Fruit fly (Drosophila melanogaster): ENCODE results near the gene Myc.

Gene Myc

dm6 chrX:3380981-3381380 lies 8.0 kb downstream of the Myc start (continued):
- TF ChIP-seq gem (tag; optimal IDR thresholded peaks at IDR 0.05): peak; percentile 60
- TF ChIP-seq Camta (GFP tag; optimal IDR thresholded peaks at IDR 0.05): no peak
- TF ChIP-seq CG6765 (GFP tag; optimal IDR thresholded peaks at IDR 0.05): no peak
- TF ChIP-seq Max (GFP tag; optimal IDR thresholded peaks at IDR 0.05): no peak
- peak; percentile 53 for TF ChIP-seq HLH3B (GFP tag; IDR thresholded peaks at IDR 0.05)
- peak; percentile 74 for TF ChIP-seq lab (GFP tag; optimal IDR thresholded peaks at IDR 0.05)
- TF ChIP-seq CG11504 (tag; optimal IDR thresholded peaks at IDR 0.05): peak; percentile 39
- no peak for TF ChIP-seq hkb (optimal IDR thresholded peaks at IDR 0.05)
- TF ChIP-seq hkb (GFP tag; IDR thresholded peaks at IDR 0.05): peak; percentile 65
- TF ChIP-seq Ssrp (tag; optimal IDR thresholded peaks at IDR 0.05): no peak
- TF ChIP-seq CrebB (tag; optimal IDR thresholded peaks at IDR 0.05): no peak
- TF ChIP-seq Fer3 (tag; optimal IDR thresholded peaks at IDR 0.05): peak; percentile 53
- 0 out of 2 replicates have a peak, but pooled peaks have one; percentile 35 for TF ChIP-seq CG10321 (GFP tag; IDR thresholded peaks at IDR 0.05)
- peak; percentile 7 for TF ChIP-seq CG8388 (GFP tag; optimal IDR thresholded peaks at IDR 0.05)
- TF ChIP-seq Med (GFP tag): peak; percentile 89
- no peak for TF ChIP-seq en (GFP tag; optimal IDR thresholded peaks at IDR 0.05)
- TF ChIP-seq caup (GFP tag; optimal IDR thresholded peaks at IDR 0.05; ENCODE audit: severe bottlenecking): peak; percentile 50
- TF ChIP-seq gcm (GFP tag; optimal IDR thresholded peaks at IDR 0.05): no peak
- peak; percentile 60 for TF ChIP-seq CG32772 (GFP tag; IDR thresholded peaks at IDR 0.05)
- peak; percentile 49 for TF ChIP-seq Ets65A (GFP tag)
- TF ChIP-seq Meics (GFP tag; optimal IDR thresholded peaks at IDR 0.05): peak; percentile 47
- TF ChIP-seq NfI (GFP tag; optimal IDR thresholded peaks at IDR 0.05): peak; percentile 33
- peak; percentile 32 for TF ChIP-seq CG10147 (GFP tag; optimal IDR thresholded peaks at IDR 0.05)
- no peak for TF ChIP-seq CG43689 (GFP tag; IDR thresholded peaks at IDR 0.05)
- TF ChIP-seq chn (GFP tag; optimal IDR thresholded peaks at IDR 0.05): peak; percentile 13
- TF ChIP-seq CG17328 (GFP tag; IDR thresholded peaks at IDR 0.05): peak; percentile 57; the same call in 1 of the 2 replicates
- no peak for TF ChIP-seq disco-r (GFP tag; optimal IDR thresholded peaks at IDR 0.05)
- TF ChIP-seq bcd (GFP tag; optimal IDR thresholded peaks at IDR 0.05): no peak
- peak; percentile 79 for TF ChIP-seq Rfx (GFP tag; IDR thresholded peaks at IDR 0.05)
- peak; percentile 29 for TF ChIP-seq Abd-B (GFP tag; optimal IDR thresholded peaks at IDR 0.05)
- no peak for TF ChIP-seq CG8290 (GFP tag; optimal IDR thresholded peaks at IDR 0.05)
- peak in 1 of 2 experiments; percentile 70 for TF ChIP-seq CG8290 (tag; optimal IDR thresholded peaks at IDR 0.05)
- TF ChIP-seq E2f1 (GFP tag; IDR thresholded peaks at IDR 0.05): peak; percentile 34; the same call in 1 of the 2 replicates
- 0 out of 2 replicates have a peak, but pooled peaks have one; percentile 15 for TF ChIP-seq ssp (GFP tag; IDR thresholded peaks at IDR 0.05)
- no peak for TF ChIP-seq CG18011 (GFP tag; optimal IDR thresholded peaks at IDR 0.05)
- no peak for TF ChIP-seq Fer2 (tag; optimal IDR thresholded peaks at IDR 0.05)
- TF ChIP-seq so (GFP tag; IDR thresholded peaks at IDR 0.05): 0 out of 3 replicates have a peak, but pooled peaks have one; percentile 30
- peak; percentile 57; the same call in 1 of the 2 replicates for TF ChIP-seq Oaz (GFP tag; IDR thresholded peaks at IDR 0.05)
- no peak for TF ChIP-seq mld (GFP tag; IDR thresholded peaks at IDR 0.05; ENCODE audit: partially characterized antibody)
- TF ChIP-seq Jarid2 (GFP tag; optimal IDR thresholded peaks at IDR 0.05): no peak
- peak; percentile 51; the same call in 1 of the 2 replicates for TF ChIP-seq al (GFP tag; IDR thresholded peaks at IDR 0.05)
- no peak for TF ChIP-seq Mes4 (GFP tag; optimal IDR thresholded peaks at IDR 0.05)
- TF ChIP-seq az2 (GFP tag; optimal IDR thresholded peaks at IDR 0.05): peak; percentile 30
- TF ChIP-seq CG2199 (GFP tag; IDR thresholded peaks at IDR 0.05): no peak
- no peak for TF ChIP-seq CG4730 (GFP tag; IDR thresholded peaks at IDR 0.05)
- TF ChIP-seq inv (GFP tag; IDR thresholded peaks at IDR 0.05; ENCODE audit: partially characterized antibody): no peak
- peak; percentile 3 for TF ChIP-seq CG12659 (GFP tag; optimal IDR thresholded peaks at IDR 0.05)
- TF ChIP-seq CG1233 (GFP tag; optimal IDR thresholded peaks at IDR 0.05): no peak
- TF ChIP-seq CG8944 (GFP tag; optimal IDR thresholded peaks at IDR 0.05): no peak
- peak; percentile 74; the same call in 2 of the 3 replicates for TF ChIP-seq ci (GFP tag; IDR thresholded peaks at IDR 0.05)
- peak; percentile 30 for TF ChIP-seq CG30403 (GFP tag; optimal IDR thresholded peaks at IDR 0.05)
